Fruit fly (Drosophila melanogaster) whole organism, embryonic: ENCODE data around the gene Hrs.

Experiments used
- CG10147 ChIP-seq: fragments of 200-800 bp; sonication (Bioruptor generic); optimal IDR thresholded peaks from 2 replicates; lab custom pipeline; 2019; ENCODE audit warnings: missing biosample characterization, mild to moderate bottlenecking, missing genetic modification characterization, moderate library complexity
- CG12299 ChIP-seq: fragments of 200-800 bp; sonication (Bioruptor generic); optimal IDR thresholded peaks from 2 replicates; lab custom pipeline; 2018; ENCODE audit warnings: missing biosample characterization, mild to moderate bottlenecking, missing genetic modification characterization
- CG13296 ChIP-seq: fragments of 200-800 bp; sonication (Bioruptor generic); optimal IDR thresholded peaks from 3 replicates; lab custom pipeline; 2018; ENCODE audit warnings: missing biosample characterization, mild to moderate bottlenecking, missing genetic modification characterization
- CG13424 ChIP-seq: fragments of 200-800 bp; sonication (Bioruptor generic); optimal IDR thresholded peaks from 2 replicates; lab custom pipeline; 2019; ENCODE audit warnings: missing biosample characterization, mild to moderate bottlenecking, missing genetic modification characterization, moderate library complexity
- CG13624 ChIP-seq: fragments of 200-800 bp; sonication (Bioruptor generic); optimal IDR thresholded peaks from 2 replicates; lab custom pipeline; 2016; ENCODE audit warnings: missing biosample characterization, missing genetic modification characterization
- CG13894 ChIP-seq: fragments of 200-800 bp; sonication (Bioruptor generic); optimal IDR thresholded peaks from 3 replicates; lab custom pipeline; 2018; ENCODE audit warnings: missing biosample characterization, mild to moderate bottlenecking, missing genetic modification characterization, moderate library complexity
- CG15479 ChIP-seq: fragments of 200-800 bp; sonication (Bioruptor generic); optimal IDR thresholded peaks from 3 replicates; lab custom pipeline; 2019; ENCODE audit warnings: missing biosample characterization, mild to moderate bottlenecking, missing genetic modification characterization, moderate library complexity
- CG17359 ChIP-seq: fragments of 200-800 bp; sonication (Bioruptor generic); optimal IDR thresholded peaks from 3 replicates; lab custom pipeline; 2018; ENCODE audit warnings: missing biosample characterization, mild to moderate bottlenecking, missing genetic modification characterization, moderate library complexity
- CG18011 ChIP-seq: fragments of 200-800 bp; sonication (Bioruptor generic); optimal IDR thresholded peaks from 2 replicates; lab custom pipeline; 2017; ENCODE audit warnings: missing biosample characterization, missing genetic modification characterization, mild to moderate bottlenecking, moderate library complexity, missing genotype
- CG2116 ChIP-seq: fragments of 200-800 bp; sonication (Bioruptor generic); optimal IDR thresholded peaks from 3 replicates; lab custom pipeline; 2018; ENCODE audit warnings: missing biosample characterization, mild to moderate bottlenecking, missing genetic modification characterization
- CG3281 ChIP-seq: fragments of 200-800 bp; sonication (Bioruptor generic); optimal IDR thresholded peaks from 3 replicates; lab custom pipeline; 2017; ENCODE audit warnings: missing biosample characterization, mild to moderate bottlenecking, missing genetic modification characterization
- CG4730 ChIP-seq: fragments of 200-800 bp; sonication (Bioruptor generic); IDR thresholded peaks from 2 replicates; pipeline ENCODE4 v1.3.6; 2022; ENCODE audit warnings: missing biosample characterization, missing genetic modification characterization
- CG7987 ChIP-seq: fragments of 200-800 bp; sonication (Bioruptor generic); optimal IDR thresholded peaks from 2 replicates; lab custom pipeline; 2018; ENCODE audit warnings: missing biosample characterization, mild to moderate bottlenecking, missing genetic modification characterization, moderate library complexity
- CG8388 ChIP-seq: fragments of 200-800 bp; sonication (Bioruptor generic); optimal IDR thresholded peaks from 2 replicates; lab custom pipeline; 2019; ENCODE audit warnings: missing biosample characterization, mild to moderate bottlenecking, missing genetic modification characterization, moderate library complexity
- CG9817 ChIP-seq: fragments of 200-800 bp; sonication (Bioruptor generic); optimal IDR thresholded peaks from 2 replicates; lab custom pipeline; 2018; ENCODE audit warnings: missing biosample characterization, mild to moderate bottlenecking, missing genetic modification characterization, moderate library complexity
- CkIIα-i1 ChIP-seq: fragments of 200-800 bp; sonication (Bioruptor generic); IDR thresholded peaks from 2 replicates; pipeline ENCODE4 v1.3.6; 2022; ENCODE audit warnings: missing biosample characterization, missing genetic modification characterization
- Deaf1 ChIP-seq: fragments of 200-800 bp; optimal IDR thresholded peaks from 3 replicates; lab custom pipeline; 2019; ENCODE audit warnings: missing biosample characterization, mild to moderate bottlenecking, missing genetic modification characterization, moderate library complexity
- Doc3 ChIP-seq: fragments of 200-800 bp; sonication (Bioruptor generic); IDR thresholded peaks from 3 replicates; pipeline ENCODE4 v1.3.6; 2022; ENCODE audit warnings: missing biosample characterization, missing genetic modification characterization; ENCODE audit not compliant: partially characterized antibody
- ERR ChIP-seq: fragments of 200-800 bp; sonication (Bioruptor generic); optimal IDR thresholded peaks from 2 replicates; lab custom pipeline; 2016; ENCODE audit warnings: missing biosample characterization, missing genetic modification characterization
- Fer3 ChIP-seq: fragments of 200-800 bp; sonication (Bioruptor generic); optimal IDR thresholded peaks from 2 replicates; lab custom pipeline; 2018; ENCODE audit warnings: missing biosample characterization, mild to moderate bottlenecking, missing genetic modification characterization, moderate library complexity
- Gsc ChIP-seq: fragments of 200-800 bp; sonication (Bioruptor generic); IDR thresholded peaks from 2 replicates; pipeline ENCODE4 v1.3.6; 2022; ENCODE audit warnings: missing biosample characterization, missing genetic modification characterization
- HHEX ChIP-seq: fragments of 200-800 bp; sonication (Bioruptor generic); optimal IDR thresholded peaks from 3 replicates; lab custom pipeline; 2017; ENCODE audit warnings: missing biosample characterization, mild to moderate bottlenecking, missing genetic modification characterization, missing genetic modification reagents
- Hsf ChIP-seq: fragments of 200-800 bp; sonication (Bioruptor generic); optimal IDR thresholded peaks from 3 replicates; lab custom pipeline; 2016; ENCODE audit warnings: missing biosample characterization, missing genetic modification characterization
- MESR4 ChIP-seq: fragments of 200-800 bp; sonication (Bioruptor generic); optimal IDR thresholded peaks from 2 replicates; lab custom pipeline; 2018; ENCODE audit warnings: missing biosample characterization, mild to moderate bottlenecking, missing genetic modification characterization, moderate library complexity
- NFAT ChIP-seq: fragments of 200-800 bp; sonication (Bioruptor generic); IDR thresholded peaks from 2 replicates; pipeline ENCODE4 v1.3.6; 2022; ENCODE audit warnings: missing biosample characterization, missing genetic modification characterization
- Neu2 ChIP-seq: fragments of 200-800 bp; sonication (Bioruptor generic); optimal IDR thresholded peaks from 3 replicates; lab custom pipeline; 2016; ENCODE audit warnings: missing biosample characterization, missing genetic modification characterization, borderline replicate concordance
- Oaz ChIP-seq: fragments of 200-800 bp; sonication (Bioruptor generic); IDR thresholded peaks from 2 replicates; pipeline ENCODE4 v1.3.6; 2022; ENCODE audit warnings: missing biosample characterization, missing genetic modification characterization
- Optix ChIP-seq: fragments of 200-800 bp; sonication (Bioruptor generic); IDR thresholded peaks from 3 replicates; pipeline ENCODE4 v1.3.6; 2022; ENCODE audit warnings: missing biosample characterization, missing genetic modification characterization
- Stat92E ChIP-seq, 3 experiments: fragments of >200 bp in 2 of 3; fragments of 200-800 bp in 1 of 3; sonication (Bioruptor generic) in 1 of 3; optimal IDR thresholded peaks; 2 replicates each; lab custom pipeline; 2017 to 2019; ENCODE audit warnings: missing biosample characterization in 3 of 3, missing genetic modification characterization in 3 of 3, mild to moderate bottlenecking in 1 of 3, moderate library complexity in 1 of 3
- btn ChIP-seq: fragments of 200-800 bp; sonication (Bioruptor generic); optimal IDR thresholded peaks from 2 replicates; lab custom pipeline; 2016; ENCODE audit warnings: missing biosample characterization, missing genetic modification characterization
- crol ChIP-seq: fragments of 200-800 bp; sonication (Bioruptor generic); IDR thresholded peaks from 2 replicates; pipeline ENCODE4 v1.3.6; 2022; ENCODE audit warnings: missing biosample characterization, missing genetic modification characterization
- dati ChIP-seq: fragments of 200-800 bp; sonication (Bioruptor generic); IDR thresholded peaks from 2 replicates; pipeline ENCODE4 v1.3.6; 2022; ENCODE audit warnings: missing biosample characterization, missing genetic modification characterization
- dimm ChIP-seq: fragments of 200-800 bp; sonication (Bioruptor generic); IDR thresholded peaks from 2 replicates; pipeline ENCODE4 v1.3.6; 2022; ENCODE audit warnings: missing biosample characterization, missing genetic modification characterization
- emc ChIP-seq: fragments of 200-800 bp; sonication (Bioruptor generic); optimal IDR thresholded peaks from 2 replicates; lab custom pipeline; 2016; ENCODE audit warnings: missing biosample characterization, missing genetic modification characterization
- en ChIP-seq: fragments of 200-800 bp; sonication (Bioruptor generic); optimal IDR thresholded peaks from 2 replicates; lab custom pipeline; 2016; ENCODE audit warnings: missing biosample characterization, missing genetic modification characterization
- esg ChIP-seq: fragments of 200-800 bp; sonication (Bioruptor generic); conservative IDR thresholded peaks from 2 replicates; pipeline ENCODE4 v1.3.6; 2022; ENCODE audit warnings: missing biosample characterization, missing genetic modification characterization
- ftz-f1 ChIP-seq: fragments of 200-800 bp; sonication (Bioruptor generic); optimal IDR thresholded peaks from 2 replicates; lab custom pipeline; 2016; ENCODE audit warnings: missing biosample characterization, missing genetic modification characterization
- gcm2 ChIP-seq: fragments of 200-800 bp; sonication (Bioruptor generic); optimal IDR thresholded peaks from 2 replicates; lab custom pipeline; 2016; ENCODE audit warnings: missing biosample characterization, missing genetic modification characterization
- hth ChIP-seq: fragments of >200 bp; optimal IDR thresholded peaks from 2 replicates; lab custom pipeline; 2017; ENCODE audit warnings: inconsistent platforms
- lbe ChIP-seq: fragments of 200-800 bp; sonication (Bioruptor generic); optimal IDR thresholded peaks from 2 replicates; lab custom pipeline; 2016; ENCODE audit warnings: missing biosample characterization, mild to moderate bottlenecking, missing genetic modification characterization
- nmo ChIP-seq: fragments of 200-800 bp; sonication (Bioruptor generic); optimal IDR thresholded peaks from 2 replicates; lab custom pipeline; 2018; ENCODE audit warnings: missing biosample characterization, mild to moderate bottlenecking, missing genetic modification characterization, moderate library complexity
- otp ChIP-seq: fragments of 200-800 bp; sonication (Bioruptor generic); IDR thresholded peaks from 3 replicates; pipeline ENCODE4, ENCODE4 v1.3.6; 2022; ENCODE audit warnings: missing biosample characterization, missing genetic modification characterization
- pfk ChIP-seq: fragments of 200-800 bp; sonication (Bioruptor generic); optimal IDR thresholded peaks from 2 replicates; lab custom pipeline; 2018; ENCODE audit warnings: missing biosample characterization, mild to moderate bottlenecking, missing genetic modification characterization, moderate library complexity
- psq ChIP-seq: fragments of 200-800 bp; sonication (Bioruptor generic); optimal IDR thresholded peaks from 2 replicates; lab custom pipeline; 2017; ENCODE audit warnings: missing biosample characterization, missing genetic modification characterization
- repo ChIP-seq: fragments of 200-800 bp; sonication (Bioruptor generic); optimal IDR thresholded peaks from 2 replicates; lab custom pipeline; 2016; ENCODE audit warnings: missing biosample characterization, missing genetic modification characterization
- rib ChIP-seq: fragments of 200-800 bp; sonication (Bioruptor generic); IDR thresholded peaks from 2 replicates; pipeline ENCODE4 v1.3.6; 2022; ENCODE audit warnings: missing biosample characterization, missing genetic modification characterization
- scrt ChIP-seq: fragments of 200-800 bp; sonication (Bioruptor generic); optimal IDR thresholded peaks from 2 replicates; lab custom pipeline; 2018; ENCODE audit warnings: missing biosample characterization, mild to moderate bottlenecking, missing genetic modification characterization, moderate library complexity
- sug ChIP-seq: fragments of 200-800 bp; optimal IDR thresholded peaks from 2 replicates; lab custom pipeline; 2019; ENCODE audit warnings: missing biosample characterization, mild to moderate bottlenecking, missing genetic modification characterization, moderate library complexity
- tin ChIP-seq: fragments of 200-800 bp; sonication (Bioruptor generic); optimal IDR thresholded peaks from 3 replicates; lab custom pipeline; 2016; ENCODE audit warnings: missing biosample characterization, missing genetic modification characterization
- yki ChIP-seq: fragments of >200 bp; optimal IDR thresholded peaks from 3 replicates; lab custom pipeline; 2018

The Hrs gene

DNA sequence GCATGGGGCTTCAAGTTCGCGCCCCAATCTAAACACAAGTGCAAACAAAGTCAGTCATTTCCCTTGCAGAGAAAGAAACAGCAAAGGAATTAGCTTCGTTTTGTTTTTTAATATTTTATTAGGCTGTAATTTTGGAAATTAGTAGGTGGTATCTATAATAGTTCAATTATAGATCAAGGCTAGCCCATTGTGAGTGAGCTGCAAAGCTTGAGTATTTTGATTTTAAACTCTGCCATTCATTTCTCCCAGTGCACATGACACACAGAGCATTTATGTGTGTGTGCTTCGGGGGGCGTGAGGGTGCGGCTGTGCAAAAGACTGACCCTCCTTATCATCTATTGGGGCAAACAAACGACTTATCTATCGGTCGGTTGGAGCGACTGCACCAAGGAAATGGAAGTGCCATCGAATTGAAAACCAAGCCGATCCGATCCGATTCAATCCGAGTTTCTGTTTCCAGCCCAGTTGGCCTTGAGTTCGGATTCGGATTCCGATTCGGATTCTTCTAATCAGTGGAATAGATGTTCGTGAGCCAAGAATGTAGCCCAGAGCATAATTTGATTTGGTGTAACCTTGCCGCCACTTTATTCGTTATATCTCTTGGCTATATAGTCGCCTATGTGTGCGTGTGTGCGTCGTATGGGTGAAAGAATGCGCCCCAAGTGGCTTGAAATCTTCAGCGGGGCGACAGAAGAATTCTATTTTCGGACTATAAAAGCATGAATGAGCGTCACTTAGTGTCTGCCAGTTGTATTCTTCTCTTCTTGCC is 8.2 kb upstream of the Hrs start (continued):
- TF ChIP-seq Fer3 (tag; lab: Kevin White, UChicago) (peak; percentile 4), CG3281 (GFP tag; lab: Kevin White, UChicago) (no peak), ERR (GFP tag; lab: Kevin White, UChicago) (no peak), gcm2 (GFP tag; lab: Kevin White, UChicago) (no peak), hth (no peak), CG12299 (tag; lab: Kevin White, UChicago) (no peak), pfk (GFP tag; lab: Kevin White, UChicago) (no peak), tin (GFP tag; lab: Kevin White, UChicago) (no peak), CG13624 (GFP tag; lab: Kevin White, UChicago) (peak; percentile 18), Deaf1 (peak; percentile 57), CG17359 (peak; percentile 48), rib (GFP tag; lab: Robert Waterston, UW) (no peak), CG10147 (GFP tag; lab: Kevin White, UChicago) (no peak), nmo (GFP tag; lab: Kevin White, UChicago) (peak; percentile 29), scrt (GFP tag; lab: Kevin White, UChicago) (no peak), yki (lab: Kevin White, UChicago) (no peak), CG13424 (peak; percentile 21), Hsf (GFP tag; lab: Kevin White, UChicago) (no peak), repo (GFP tag; lab: Kevin White, UChicago) (no peak), sug (tag; lab: Kevin White, UChicago) (peak; percentile 35), CG18011 (GFP tag; lab: Kevin White, UChicago) (no peak), CG7987 (GFP tag; lab: Kevin White, UChicago) (no peak), CG13296 (GFP tag; lab: Kevin White, UChicago) (no peak), psq (no peak), Optix (GFP tag; lab: Robert Waterston, UW) (0 out of 3 replicates have a peak, but pooled peaks have one; percentile 47), ftz-f1 (GFP tag; lab: Kevin White, UChicago) (peak; percentile 63), CG13894 (no peak), btn (no peak), HHEX (GFP tag; lab: Kevin White, UChicago) (no peak), NFAT (GFP tag; lab: Robert Waterston, UW) (no peak), MESR4 (GFP tag; lab: Kevin White, UChicago) (no peak), Neu2 (GFP tag; lab: Kevin White, UChicago) (no peak), dimm (GFP tag; lab: Robert Waterston, UW) (no peak), esg (GFP tag; lab: Robert Waterston, UW) (peak; percentile 66), CG9817 (tag; lab: Kevin White, UChicago) (no peak), otp (no peak), CG2116 (GFP tag; lab: Kevin White, UChicago) (no peak), CG15479 (GFP tag; lab: Kevin White, UChicago) (no peak), emc (GFP tag; lab: Kevin White, UChicago) (no peak), CG4730 (GFP tag; lab: Robert Waterston, UW) (peak; percentile 62; the same call in 1 of the 2 replicates), crol (GFP tag; lab: Robert Waterston, UW) (peak; percentile 47; the same call in 1 of the 2 replicates), dati (GFP tag; lab: Robert Waterston, UW) (no peak), Stat92E (GFP tag; optimal IDR thresholded peaks at IDR 0.05; lab: Kevin White, UChicago) (no peak), lbe (GFP tag; lab: Kevin White, UChicago) (no peak), CkIIα-i1 (GFP tag; lab: Robert Waterston, UW) (no peak), Doc3 (GFP tag; lab: Robert Waterston, UW) (no peak), en (GFP tag; lab: Kevin White, UChicago) (no peak), Oaz (GFP tag; lab: Robert Waterston, UW) (no peak), CG8388 (GFP tag; lab: Kevin White, UChicago) (no peak), Gsc (GFP tag; lab: Robert Waterston, UW) (0 out of 2 replicates have a peak, but pooled peaks have one; percentile 24)
